Worm (Caenorhabditis elegans) whole organism, L3 larva: ENCODE measurements around the gene D1044.6.

Experiments
- R02D3.7 ChIP-seq: fragments of 150-350 bp; optimal IDR thresholded peaks from 2 replicates; lab custom pipeline; 2014; ENCODE audit warnings: missing biosample characterization, missing genetic modification characterization
- aly-2 ChIP-seq: fragments of 150-350 bp; optimal IDR thresholded peaks from 2 replicates; lab custom pipeline; 2014; ENCODE audit warnings: missing biosample characterization, missing genetic modification characterization
- ama-1 ChIP-seq: fragments of 150-350 bp; optimal IDR thresholded peaks from 2 replicates; lab custom pipeline; 2018
- ceh-16 ChIP-seq: sonication (generic microtip); optimal IDR thresholded peaks from 2 replicates; lab custom pipeline; 2017; ENCODE audit warnings: missing biosample characterization, missing genetic modification characterization
- ceh-28 ChIP-seq: fragments of 150-350 bp; optimal IDR thresholded peaks from 2 replicates; lab custom pipeline; 2014; ENCODE audit warnings: missing biosample characterization, missing genetic modification reagents, missing genetic modification characterization
- daf-12 ChIP-seq: fragments of 150-350 bp; optimal IDR thresholded peaks from 2 replicates; lab custom pipeline; 2014; ENCODE audit warnings: missing biosample characterization, missing genetic modification reagents, missing genetic modification characterization
- egl-27 ChIP-seq: sonication (generic microtip); optimal IDR thresholded peaks from 4 replicates; lab custom pipeline; 2017; ENCODE audit warnings: missing biosample characterization, missing genetic modification reagents, missing genetic modification characterization
- egl-5 ChIP-seq: fragments of 150-350 bp; optimal IDR thresholded peaks from 2 replicates; lab custom pipeline; 2017; ENCODE audit warnings: missing biosample characterization, missing genetic modification reagents, missing genetic modification characterization, inconsistent platforms
- elt-1 ChIP-seq: fragments of 150-350 bp; optimal IDR thresholded peaks from 2 replicates; lab custom pipeline; 2014; ENCODE audit warnings: missing biosample characterization, missing genetic modification characterization
- elt-2 ChIP-seq: sonication (generic microtip); optimal IDR thresholded peaks from 2 replicates; lab custom pipeline; 2016; ENCODE audit warnings: missing genetic modification reagents, mild to moderate bottlenecking, missing genetic modification characterization, missing compliant biosample characterization
- elt-3 ChIP-seq, 3 experiments: fragments of 150-350 bp in 1 of 3; sonication (generic microtip) in 2 of 3; optimal IDR thresholded peaks; 2 replicates in 2 of 3; 4 replicates in 1 of 3; lab custom pipeline; 2014 to 2017; ENCODE audit warnings: missing biosample characterization in 3 of 3, missing genetic modification characterization in 3 of 3
- eor-1 ChIP-seq, 2 experiments: fragments of 150-350 bp; optimal IDR thresholded peaks; 2 replicates each; lab custom pipeline; 2014 to 2018; ENCODE audit warnings: missing biosample characterization in 2 of 2, missing genetic modification characterization in 2 of 2
- fkh-10 ChIP-seq: sonication (generic microtip); optimal IDR thresholded peaks from 2 replicates; lab custom pipeline; 2017; ENCODE audit warnings: missing biosample characterization, missing genetic modification reagents, missing genetic modification characterization
- fos-1 ChIP-seq: fragments of 150-350 bp; optimal IDR thresholded peaks from 2 replicates; lab custom pipeline; 2014; ENCODE audit warnings: missing biosample characterization, missing genetic modification characterization
- hmg-11 ChIP-seq: sonication (generic microtip); optimal IDR thresholded peaks from 2 replicates; lab custom pipeline; 2016; ENCODE audit warnings: missing genetic modification characterization, missing compliant biosample characterization
- jun-1 ChIP-seq: fragments of 150-350 bp; optimal IDR thresholded peaks from 2 replicates; lab custom pipeline; 2014; ENCODE audit warnings: missing biosample characterization, missing genetic modification reagents, missing genetic modification characterization
- lin-15B ChIP-seq: fragments of 150-350 bp; optimal IDR thresholded peaks from 2 replicates; lab custom pipeline; 2014; ENCODE audit warnings: missing biosample characterization, missing genetic modification characterization
- lsy-12 ChIP-seq: sonication (generic microtip); optimal IDR thresholded peaks from 2 replicates; lab custom pipeline; 2016; ENCODE audit warnings: mild to moderate bottlenecking, missing genetic modification characterization, missing compliant biosample characterization
- mdl-1 ChIP-seq: fragments of 150-350 bp; optimal IDR thresholded peaks from 2 replicates; lab custom pipeline; 2014; ENCODE audit warnings: missing biosample characterization, missing genetic modification characterization
- nhr-11 ChIP-seq: fragments of 150-350 bp; optimal IDR thresholded peaks from 2 replicates; lab custom pipeline; 2014; ENCODE audit warnings: missing biosample characterization, missing genetic modification characterization
- nhr-12 ChIP-seq: fragments of 150-350 bp; optimal IDR thresholded peaks from 2 replicates; lab custom pipeline; 2014; ENCODE audit warnings: missing biosample characterization, missing genetic modification characterization
- nhr-23 ChIP-seq: fragments of 150-350 bp; optimal IDR thresholded peaks from 2 replicates; lab custom pipeline; 2014; ENCODE audit warnings: missing biosample characterization, missing genetic modification reagents, missing genetic modification characterization
- nhr-237 ChIP-seq: fragments of 150-350 bp; optimal IDR thresholded peaks from 2 replicates; lab custom pipeline; 2014; ENCODE audit warnings: missing biosample characterization, missing genetic modification characterization
- nhr-25 ChIP-seq: sonication (generic microtip); optimal IDR thresholded peaks from 2 replicates; lab custom pipeline; 2017; ENCODE audit warnings: missing biosample characterization, missing genetic modification characterization
- nhr-43 ChIP-seq: sonication (generic microtip); optimal IDR thresholded peaks from 2 replicates; lab custom pipeline; 2016; ENCODE audit warnings: mild to moderate bottlenecking, missing genetic modification characterization, missing compliant biosample characterization; ENCODE audit not compliant: poor library complexity, severe bottlenecking
- nhr-76 ChIP-seq: fragments of 150-350 bp; sonication (generic microtip); optimal IDR thresholded peaks from 5 replicates; lab custom pipeline; 2014; ENCODE audit warnings: missing biosample characterization, missing genetic modification characterization
- nhr-77 ChIP-seq: fragments of 150-350 bp; optimal IDR thresholded peaks from 2 replicates; lab custom pipeline; 2014; ENCODE audit warnings: missing biosample characterization, missing genetic modification characterization
- pha-4 ChIP-seq: fragments of 150-350 bp; optimal IDR thresholded peaks from 2 replicates; lab custom pipeline; 2014; ENCODE audit warnings: missing biosample characterization, missing genetic modification reagents, missing genetic modification characterization
- pqm-1 ChIP-seq: fragments of 150-350 bp; optimal IDR thresholded peaks from 2 replicates; lab custom pipeline; 2017; ENCODE audit warnings: missing biosample characterization, missing genetic modification characterization, inconsistent platforms
- snpc-4 ChIP-seq: fragments of 150-350 bp; optimal IDR thresholded peaks from 2 replicates; lab custom pipeline; 2014; ENCODE audit warnings: missing biosample characterization, missing genetic modification characterization
- tbx-2 ChIP-seq: sonication (generic microtip); optimal IDR thresholded peaks from 2 replicates; lab custom pipeline; 2016; ENCODE audit warnings: mild to moderate bottlenecking, missing genetic modification characterization, missing compliant biosample characterization
- unc-39 ChIP-seq: sonication (generic microtip); optimal IDR thresholded peaks from 4 replicates; lab custom pipeline; 2017; ENCODE audit warnings: missing biosample characterization, missing genetic modification characterization
- unc-62 ChIP-seq: fragments of 150-350 bp; sonication (generic microtip); optimal IDR thresholded peaks from 4 replicates; lab custom pipeline; 2014; ENCODE audit warnings: missing biosample characterization, missing genetic modification reagents, missing genetic modification characterization
- zag-1 ChIP-seq: fragments of 150-350 bp; optimal IDR thresholded peaks from 2 replicates; lab custom pipeline; 2014; ENCODE audit warnings: missing biosample characterization, missing genetic modification characterization
- ztf-4 ChIP-seq: fragments of 150-350 bp; optimal IDR thresholded peaks from 2 replicates; lab custom pipeline; 2014; ENCODE audit warnings: missing biosample characterization, missing genetic modification characterization

Gene D1044.6

DNA sequence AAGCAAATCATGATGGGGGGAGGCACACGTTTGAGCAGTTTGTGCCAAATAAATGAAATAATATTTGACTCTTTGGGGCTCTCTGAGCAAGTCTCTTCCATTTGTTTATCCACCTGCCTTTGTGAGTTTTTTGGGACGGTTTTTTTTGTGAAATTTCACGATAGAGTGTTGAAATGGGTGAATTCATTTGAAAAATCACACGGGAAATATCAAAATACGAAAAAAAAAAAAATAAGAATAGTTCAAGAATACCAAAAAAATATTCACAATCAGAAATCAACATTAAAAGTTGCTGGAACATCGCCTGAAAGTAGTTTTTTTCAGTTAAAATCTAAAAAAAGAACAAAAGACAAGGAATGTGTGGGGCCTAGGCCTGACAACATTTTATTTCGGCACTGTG lies 30.5 kb downstream of the D1044.6 start, which contains the start of gene pqn-25:
Gene pqn-25, minus strand, starts transcription at position 101 of the 400 bp plus-strand sequence.
- TF ChIP-seq daf-12 (no peak), lsy-12 (tag; lab: Kevin White, UChicago) (no peak), fkh-10 (GFP tag; lab: Kevin White, UChicago) (no peak), pqm-1 (tag; lab: Kevin White, UChicago) (no peak), nhr-237 (tag; lab: Kevin White, UChicago) (no peak), lin-15B (tag; lab: Kevin White, UChicago) (no peak)

DNA sequence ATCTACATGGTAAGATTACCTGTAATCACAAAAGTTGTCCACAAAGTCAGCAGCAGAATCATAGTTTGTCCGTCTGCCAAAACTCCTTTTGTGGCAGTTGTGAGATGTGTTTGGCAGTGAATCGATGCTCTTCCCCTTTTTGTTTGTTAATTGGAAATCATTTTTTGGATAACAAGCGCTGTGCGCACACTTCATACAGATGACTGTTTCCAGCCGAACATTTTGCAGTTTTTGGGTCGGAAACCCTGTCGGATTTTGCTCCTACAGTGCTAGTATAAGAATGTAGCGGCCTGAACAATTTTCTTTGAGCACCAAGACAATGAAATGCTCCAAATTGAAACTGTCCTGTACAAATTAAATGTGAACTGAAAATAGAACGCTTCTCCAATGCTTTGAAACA lies 34.3 kb downstream of the D1044.6 start, which contains the start of gene D1044.7:
Gene D1044.7, minus strand, starts transcription at position 101 of the 400 bp plus-strand sequence.
- TF ChIP-seq elt-1 (no peak), mdl-1 (tag; lab: Kevin White, UChicago) (no peak), unc-39 (tag; lab: Kevin White, UChicago) (no peak), snpc-4 (no peak), fos-1 (tag; lab: Kevin White, UChicago) (no peak), egl-27 (tag; lab: Kevin White, UChicago) (no peak)

DNA sequence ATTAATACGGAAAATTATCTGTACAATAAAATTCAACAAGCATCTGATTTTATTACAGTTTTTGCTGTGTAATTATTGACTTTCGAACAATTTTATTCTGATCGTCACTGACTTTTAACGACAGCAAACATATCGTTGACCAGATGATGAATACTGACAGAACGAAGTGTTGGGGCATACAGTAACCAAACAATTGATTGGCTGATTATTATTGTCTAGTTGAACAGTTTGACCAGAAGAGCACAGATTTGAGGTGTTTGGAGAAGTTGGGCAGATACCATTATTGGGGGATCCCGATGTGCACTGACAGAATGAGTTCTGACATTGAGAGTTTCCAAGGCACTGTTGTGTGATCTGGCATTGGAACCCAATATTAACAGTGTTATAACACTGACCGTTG lies 36.0 kb downstream of the D1044.6 start:
- no peak for TF ChIP-seq elt-3 (tag; optimal IDR thresholded peaks at IDR 0.05; lab: Kevin White, UChicago)
- no peak for TF ChIP-seq nhr-23 (tag; lab: Kevin White, UChicago)
- TF ChIP-seq ztf-4 (tag; lab: Kevin White, UChicago), result no peak
- no peak for TF ChIP-seq nhr-12 (tag; lab: Kevin White, UChicago)
- no peak for TF ChIP-seq tbx-2 (tag; lab: Kevin White, UChicago)
- TF ChIP-seq zag-1 (tag; lab: Kevin White, UChicago), result no peak
- TF ChIP-seq nhr-25 (tag; lab: Kevin White, UChicago), result no peak
- no peak for TF ChIP-seq ceh-16 (tag; lab: Kevin White, UChicago)
- TF ChIP-seq aly-2 (tag; lab: Kevin White, UChicago), result no peak
- no peak for TF ChIP-seq ceh-28 (tag; lab: Kevin White, UChicago)
- no peak for TF ChIP-seq egl-5 (tag; lab: Kevin White, UChicago)
- no peak for TF ChIP-seq unc-62 (GFP tag; lab: Kevin White, UChicago)
- TF ChIP-seq hmg-11 (tag; lab: Kevin White, UChicago), result no peak
- no peak for TF ChIP-seq nhr-11 (tag; lab: Kevin White, UChicago)
- TF ChIP-seq fkh-10 (GFP tag; lab: Kevin White, UChicago), result no peak
- TF ChIP-seq nhr-76 (tag; lab: Kevin White, UChicago), result no peak
- TF ChIP-seq pha-4 (tag; lab: Kevin White, UChicago), result no peak
- no peak for TF ChIP-seq eor-1 (tag; optimal IDR thresholded peaks at IDR 0.05; lab: Kevin White, UChicago)
- no peak for TF ChIP-seq nhr-77 (tag; lab: Kevin White, UChicago)

- TF ChIP-seq nhr-43 (tag; lab: Kevin White, UChicago) (peak; percentile 71), unc-39 (tag; lab: Kevin White, UChicago) (no peak), lsy-12 (tag; lab: Kevin White, UChicago) (peak; percentile 72), jun-1 (tag; lab: Kevin White, UChicago) (peak; percentile 44), hmg-11 (tag; lab: Kevin White, UChicago) (no peak), pha-4 (tag; lab: Kevin White, UChicago) (peak; percentile 35), elt-2 (tag; lab: Kevin White, UChicago) (peak; percentile 36), ama-1 (lab: Kevin White, UChicago) (peak; percentile 92), nhr-23 (tag; lab: Kevin White, UChicago) (peak; percentile 79), tbx-2 (tag; lab: Kevin White, UChicago) (peak; percentile 27), nhr-77 (tag; lab: Kevin White, UChicago) (no peak), nhr-25 (tag; lab: Kevin White, UChicago) (peak; percentile 40), R02D3.7 (tag; lab: Kevin White, UChicago) (peak; percentile 56)
These were observed 36.9 kb downstream of the D1044.6 start for ce11 chrIII:5506023-5506597.
